Worm (Caenorhabditis elegans) whole organism, L4 larva: ENCODE measurements around the gene F10A3.17.

ENCODE experiments used
- D1046.2 ChIP-seq: fragments of 200-800 bp; sonication (Bioruptor generic); IDR thresholded peaks from 2 replicates; pipeline ENCODE4 v1.3.6; 2022; ENCODE audit warnings: missing genetic modification characterization, missing compliant biosample characterization
- Y48G9A.11 ChIP-seq: fragments of 200-800 bp; sonication (Bioruptor generic); IDR thresholded peaks from 2 replicates; pipeline ENCODE4 v1.3.6; 2022; ENCODE audit warnings: missing genetic modification reagents, missing genetic modification characterization, missing compliant biosample characterization
- aha-1 ChIP-seq: fragments of 150-350 bp; peaks from one replicate; lab custom pipeline; 2014; ENCODE audit warnings: missing biosample characterization, missing genetic modification characterization
- aly-2 ChIP-seq: sonication (generic microtip); optimal IDR thresholded peaks from 2 replicates; lab custom pipeline; 2018; ENCODE audit warnings: missing biosample characterization, missing genetic modification characterization
- ceh-32 ChIP-seq: sonication (generic microtip); optimal IDR thresholded peaks from 2 replicates; lab custom pipeline; 2016; ENCODE audit warnings: mild to moderate bottlenecking, missing genetic modification characterization, missing compliant biosample characterization; ENCODE audit not compliant: poor library complexity
- dmd-6 ChIP-seq: fragments of 200-800 bp; sonication (Bioruptor generic); IDR thresholded peaks from 2 replicates; pipeline ENCODE4 v1.3.6; 2022; ENCODE audit warnings: missing genetic modification reagents, missing genetic modification characterization, missing compliant biosample characterization
- egl-43 ChIP-seq: fragments of 200-800 bp; sonication (Bioruptor generic); IDR thresholded peaks from 2 replicates; pipeline ENCODE4 v1.3.6; 2022; ENCODE audit warnings: missing genetic modification reagents, missing genetic modification characterization, missing compliant biosample characterization
- fos-1 ChIP-seq: fragments of 150-350 bp; optimal IDR thresholded peaks from 2 replicates; lab custom pipeline; 2014; ENCODE audit warnings: missing biosample characterization, missing genetic modification characterization
- lim-7 ChIP-seq: fragments of 200-800 bp; sonication (Bioruptor generic); IDR thresholded peaks from 2 replicates; pipeline ENCODE4 v1.3.6; 2022; ENCODE audit warnings: missing genetic modification characterization, missing compliant biosample characterization
- lin-13 ChIP-seq: fragments of 150-350 bp; optimal IDR thresholded peaks from 2 replicates; lab custom pipeline; 2014; ENCODE audit warnings: missing biosample characterization, missing genetic modification reagents, missing genetic modification characterization
- lin-29 ChIP-seq: fragments of 200-800 bp; sonication (Bioruptor generic); IDR thresholded peaks from 2 replicates; pipeline ENCODE4 v1.3.6; 2022; ENCODE audit warnings: missing genetic modification reagents, missing genetic modification characterization, missing compliant biosample characterization
- mdt-29 ChIP-seq: fragments of 200-800 bp; sonication (Bioruptor generic); IDR thresholded peaks from 2 replicates; pipeline ENCODE4 v1.3.6; 2022; ENCODE audit warnings: missing genetic modification reagents, missing genetic modification characterization, missing compliant biosample characterization
- mxl-3 ChIP-seq: fragments of 200-800 bp; sonication (Bioruptor generic); optimal IDR thresholded peaks from 2 replicates; lab custom pipeline; 2018; ENCODE audit warnings: mild to moderate bottlenecking, missing genetic modification characterization, missing compliant biosample characterization
- nhr-10 ChIP-seq: fragments of 150-350 bp; optimal IDR thresholded peaks from 2 replicates; lab custom pipeline; 2014; ENCODE audit warnings: missing biosample characterization, missing genetic modification characterization
- nhr-102 ChIP-seq: sonication (generic microtip); optimal IDR thresholded peaks from 2 replicates; lab custom pipeline; 2016; ENCODE audit warnings: mild to moderate bottlenecking, missing genetic modification characterization, moderate library complexity, missing compliant biosample characterization
- nhr-11 ChIP-seq: fragments of 150-350 bp; optimal IDR thresholded peaks from 2 replicates; lab custom pipeline; 2014; ENCODE audit warnings: missing biosample characterization, missing genetic modification characterization
- nhr-111 ChIP-seq: fragments of 200-800 bp; sonication (Bioruptor generic); optimal IDR thresholded peaks from 2 replicates; lab custom pipeline; 2018; ENCODE audit warnings: mild to moderate bottlenecking, missing genetic modification characterization, missing compliant biosample characterization
- nhr-25 ChIP-seq: sonication (generic microtip); optimal IDR thresholded peaks from 2 replicates; lab custom pipeline; 2017; ENCODE audit warnings: missing genetic modification characterization, mild to moderate bottlenecking, missing compliant biosample characterization, antibody characterized with exemption, moderate library complexity, borderline replicate concordance; ENCODE audit not compliant: insufficient read depth
- nhr-76 ChIP-seq: fragments of 150-350 bp; optimal IDR thresholded peaks from 2 replicates; lab custom pipeline; 2014; ENCODE audit warnings: missing biosample characterization, missing genetic modification characterization
- nhr-77 ChIP-seq: fragments of 150-350 bp; optimal IDR thresholded peaks from 2 replicates; lab custom pipeline; 2014; ENCODE audit warnings: missing biosample characterization, missing genetic modification characterization
- pha-4 ChIP-seq, 2 experiments: fragments of 150-350 bp in 1 of 2; fragments of 200-800 bp in 1 of 2; sonication (Bioruptor generic) in 1 of 2; IDR thresholded peaks in 1 of 2; optimal IDR thresholded peaks in 1 of 2; 2 replicates each; pipeline versions ENCODE4 v1.3.6 to Lab custom; 2014 to 2022; ENCODE audit warnings: missing genetic modification characterization in 2 of 2, missing genetic modification reagents in 2 of 2, missing biosample characterization in 1 of 2, missing compliant biosample characterization in 1 of 2
- php-3 ChIP-seq: fragments of 200-800 bp; sonication (Bioruptor generic); IDR thresholded peaks from 2 replicates; pipeline ENCODE4 v1.3.6; 2022; ENCODE audit warnings: missing genetic modification reagents, missing genetic modification characterization, missing compliant biosample characterization
- saeg-2 ChIP-seq: fragments of 200-800 bp; sonication (Bioruptor generic); IDR thresholded peaks from 2 replicates; pipeline ENCODE4 v1.3.6; 2022; ENCODE audit warnings: missing genetic modification reagents, missing genetic modification characterization, missing compliant biosample characterization
- set-16 ChIP-seq: fragments of 200-800 bp; sonication (Bioruptor generic); IDR thresholded peaks from 2 replicates; pipeline ENCODE4 v1.3.6; 2022; ENCODE audit warnings: missing genetic modification reagents, missing genetic modification characterization, missing compliant biosample characterization
- skn-1 ChIP-seq: fragments of 150-350 bp; optimal IDR thresholded peaks from 2 replicates; lab custom pipeline; 2014; ENCODE audit warnings: missing biosample characterization, missing genetic modification characterization
- snpc-4 ChIP-seq: fragments of 150-350 bp; optimal IDR thresholded peaks from 2 replicates; lab custom pipeline; 2014; ENCODE audit warnings: missing biosample characterization, missing genetic modification characterization
- tra-1 ChIP-seq: fragments of 200-800 bp; sonication (Bioruptor generic); IDR thresholded peaks from 2 replicates; pipeline ENCODE4 v1.3.6; 2022; ENCODE audit warnings: missing genetic modification reagents, missing genetic modification characterization, missing compliant biosample characterization
- unc-39 ChIP-seq: sonication (generic microtip); optimal IDR thresholded peaks from 2 replicates; lab custom pipeline; 2017; ENCODE audit warnings: missing biosample characterization, missing genetic modification characterization
- unc-62 ChIP-seq, 3 experiments: fragments of 150-350 bp in 1 of 3; sonication (generic microtip); optimal IDR thresholded peaks in 2 of 3; peaks in 1 of 3; 1 replicate in 1 of 3; 2 replicates in 2 of 3; lab custom pipeline; 2014 to 2017; ENCODE audit warnings: missing biosample characterization in 3 of 3, missing genetic modification characterization in 3 of 3, missing genetic modification reagents in 3 of 3, missing genotype in 1 of 3
- vab-7 ChIP-seq: fragments of 200-800 bp; sonication (Bioruptor generic); IDR thresholded peaks from 2 replicates; pipeline ENCODE4 v1.3.6; 2022; ENCODE audit warnings: missing genetic modification reagents, missing genetic modification characterization, missing compliant biosample characterization
- zag-1 ChIP-seq: fragments of 150-350 bp; optimal IDR thresholded peaks from 2 replicates; lab custom pipeline; 2014; ENCODE audit warnings: missing biosample characterization, missing genetic modification characterization
- zfp-2 ChIP-seq: sonication (generic microtip); optimal IDR thresholded peaks from 2 replicates; lab custom pipeline; 2016; ENCODE audit warnings: mild to moderate bottlenecking, missing genetic modification characterization, missing compliant biosample characterization
- zfp-3 ChIP-seq: fragments of 200-800 bp; sonication (Bioruptor generic); conservative IDR thresholded peaks from 2 replicates; pipeline ENCODE4 v1.3.6; 2022; ENCODE audit warnings: missing genetic modification reagents, missing genetic modification characterization, missing compliant biosample characterization
- zip-2 ChIP-seq: fragments of 150-350 bp; optimal IDR thresholded peaks from 2 replicates; lab custom pipeline; 2014; ENCODE audit warnings: missing biosample characterization, missing genetic modification characterization

F10A3.17 gene

ce11 chrV:16160087-16160486, 593 bp upstream of the F10A3.17 start (continued):
- TF ChIP-seq saeg-2 (GFP tag; lab: Robert Waterston, UW) = no peak
- TF ChIP-seq php-3 (GFP tag; lab: Robert Waterston, UW) = no peak
- TF ChIP-seq aha-1 (tag; lab: Kevin White, UChicago) = peak; percentile 46
- no peak for TF ChIP-seq nhr-111 (GFP tag; lab: Kevin White, UChicago)
- TF ChIP-seq lim-7 (GFP tag; lab: Robert Waterston, UW) = no peak
- TF ChIP-seq snpc-4 (tag; lab: Kevin White, UChicago) = no peak
- TF ChIP-seq egl-43 = no peak
- TF ChIP-seq ceh-32 = no peak
- TF ChIP-seq pha-4 (GFP tag; IDR thresholded peaks at IDR 0.05; lab: Robert Waterston, UW) = no peak
- TF ChIP-seq pha-4 (tag; optimal IDR thresholded peaks at IDR 0.05; lab: Kevin White, UChicago) = peak; percentile 19

DNA sequence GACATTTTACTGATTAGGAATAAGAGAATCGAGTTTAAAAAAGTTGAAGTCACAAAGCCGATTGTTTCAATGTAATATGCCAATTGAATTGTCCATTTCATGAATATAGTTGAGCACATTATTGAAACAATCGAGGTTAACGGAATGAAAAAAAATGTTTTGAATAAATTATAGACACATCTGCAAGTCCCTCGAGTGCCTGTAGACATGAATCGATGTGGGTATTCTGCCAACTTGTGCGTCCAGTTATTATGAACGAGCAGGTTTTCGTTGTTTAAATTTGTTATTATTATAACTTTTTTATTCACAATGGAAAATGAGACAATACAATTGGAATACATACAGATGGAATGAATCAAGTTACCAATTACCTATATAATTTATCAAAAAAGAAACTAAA, 1.1 kb downstream of the F10A3.17 start, which contains the start of gene str-99:
str-99 (minus strand) TSS at position 101 of the 400 bp plus-strand sequence.
- TF ChIP-seq vab-7 (GFP tag; lab: Robert Waterston, UW) = no peak
- TF ChIP-seq unc-62 (GFP tag; optimal IDR thresholded peaks at IDR 0.05 in 1 of 2; lab: Kevin White, UChicago) = peak in 1 of 2 experiments; percentile 39
- no peak for TF ChIP-seq unc-62 (tag; optimal IDR thresholded peaks at IDR 0.05; lab: Kevin White, UChicago)

- TF ChIP-seq unc-39 (no peak), fos-1 (tag; lab: Kevin White, UChicago) (no peak), saeg-2 (GFP tag; lab: Robert Waterston, UW) (no peak), unc-62 (GFP tag; optimal IDR thresholded peaks at IDR 0.05 in 1 of 2; lab: Kevin White, UChicago) (peak in 1 of 2 experiments; percentile 62), unc-62 (tag; optimal IDR thresholded peaks at IDR 0.05; lab: Kevin White, UChicago) (no peak), D1046.2 (GFP tag; lab: Robert Waterston, UW) (no peak), nhr-111 (GFP tag; lab: Kevin White, UChicago) (no peak)
- TF ChIP-seq, all 104 proteins: peak for 1
Observed at ce11 chrV:16155111-16155510, 4.4 kb downstream of the F10A3.17 start, which contains the start of gene str-97. str-97 (minus strand) TSS chrV:16155211.

DNA sequence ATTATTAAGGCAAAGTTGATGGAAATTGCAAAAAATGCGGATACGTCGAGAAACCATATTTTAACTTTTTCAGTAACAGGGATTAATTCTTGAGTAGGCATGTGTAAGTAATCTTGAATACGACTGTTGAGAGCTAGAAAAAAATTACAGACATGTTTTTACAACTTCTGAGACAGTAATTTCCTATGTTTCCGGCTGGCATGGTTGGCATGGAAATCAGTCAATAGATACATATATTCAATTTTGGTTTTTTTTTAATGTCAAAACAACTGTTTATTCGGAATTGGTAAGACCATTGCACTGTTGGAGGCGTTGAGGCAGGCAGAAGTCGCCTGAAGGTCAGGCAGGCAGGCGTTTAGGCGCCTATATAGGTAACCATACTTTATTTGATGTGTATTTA, 6.1 kb downstream of the F10A3.17 start, which contains the start of gene str-254:
str-254 (minus strand) TSS at position 101 of the 400 bp plus-strand sequence.
- TF ChIP-seq mdt-29 (GFP tag; lab: Robert Waterston, UW) = no peak
- TF ChIP-seq dmd-6 (GFP tag; lab: Robert Waterston, UW) = no peak
- no peak for TF ChIP-seq nhr-25 (tag; lab: Kevin White, UChicago)
- no peak for TF ChIP-seq nhr-102 (tag; lab: Kevin White, UChicago)
- no peak for TF ChIP-seq pha-4 (GFP tag; IDR thresholded peaks at IDR 0.05; lab: Robert Waterston, UW)
- TF ChIP-seq pha-4 (tag; optimal IDR thresholded peaks at IDR 0.05; lab: Kevin White, UChicago) = no peak
- no peak for TF ChIP-seq zfp-2
- TF ChIP-seq nhr-11 (tag; lab: Kevin White, UChicago) = no peak
- TF ChIP-seq mxl-3 (GFP tag; lab: Kevin White, UChicago) = no peak
- TF ChIP-seq zfp-3 (GFP tag; lab: Robert Waterston, UW) = no peak
- TF ChIP-seq snpc-4 (tag; lab: Kevin White, UChicago) = no peak

- no peak for TF ChIP-seq D1046.2 (GFP tag; lab: Robert Waterston, UW)
- no peak for TF ChIP-seq lim-7 (GFP tag; lab: Robert Waterston, UW)
- TF ChIP-seq set-16 (GFP tag; lab: Robert Waterston, UW) = no peak
- TF ChIP-seq nhr-77 (tag; lab: Kevin White, UChicago) = no peak
- TF ChIP-seq nhr-76 (tag; lab: Kevin White, UChicago) = no peak
- no peak for TF ChIP-seq nhr-10
- no peak for TF ChIP-seq aly-2 (tag; lab: Kevin White, UChicago)
- no peak for TF ChIP-seq lin-29
- no peak for TF ChIP-seq nhr-25 (tag; lab: Kevin White, UChicago)
- TF ChIP-seq tra-1 = no peak
- TF ChIP-seq lin-13 (GFP tag; lab: Kevin White, UChicago) = no peak
- no peak for TF ChIP-seq zip-2 (tag; lab: Kevin White, UChicago)
- no peak for TF ChIP-seq unc-39
- TF ChIP-seq skn-1 (tag; lab: Kevin White, UChicago) = no peak
- TF ChIP-seq zag-1 = no peak
- TF ChIP-seq Y48G9A.11 (GFP tag; lab: Robert Waterston, UW) = no peak
Observed at ce11 chrV:16148805-16149204, 10.7 kb downstream of the F10A3.17 start, which contains the start of gene F10A3.4. F10A3.4 (plus strand) TSS chrV:16149105.
